Fruit fly (Drosophila melanogaster): ENCODE measurements around the gene CG32219.

DNA sequence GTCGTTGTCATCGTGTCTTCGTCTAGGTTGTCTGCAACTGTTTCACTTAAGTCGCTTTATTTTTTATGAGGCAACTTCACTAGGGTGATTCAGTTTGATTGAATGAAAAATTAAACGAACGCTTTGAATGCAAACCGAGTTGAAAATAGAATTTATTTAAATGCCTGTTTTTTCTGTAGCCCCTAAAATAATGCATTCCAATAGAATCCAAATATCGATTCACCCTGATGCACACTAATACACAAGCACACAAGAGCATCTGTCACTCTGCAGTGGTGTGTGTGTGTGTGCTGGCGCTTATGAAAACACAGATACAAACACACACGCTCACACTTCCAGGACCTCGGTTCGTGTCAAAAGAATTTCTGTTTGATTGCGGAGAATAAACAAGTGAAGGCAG, 10.9 kb upstream of the CG32219 start:
- TF ChIP-seq dmrt93B (GFP tag; optimal IDR thresholded peaks at IDR 0.05) (no peak), pan (optimal IDR thresholded peaks at IDR 0.05) (no peak), Hnf4 (GFP tag; optimal IDR thresholded peaks at IDR 0.05) (no peak), HLH106 (tag; optimal IDR thresholded peaks at IDR 0.05) (no peak), psq (GFP tag; optimal IDR thresholded peaks at IDR 0.05) (no peak), brk (GFP tag; optimal IDR thresholded peaks at IDR 0.05) (no peak), br (GFP tag; optimal IDR thresholded peaks at IDR 0.05) (no peak), h (GFP tag; optimal IDR thresholded peaks at IDR 0.05) (no peak), Abd-B (GFP tag; optimal IDR thresholded peaks at IDR 0.05) (no peak), rgr (GFP tag; optimal IDR thresholded peaks at IDR 0.05) (peak; percentile 7), OdsH (GFP tag; optimal IDR thresholded peaks at IDR 0.05) (no peak), usp (GFP tag; optimal IDR thresholded peaks at IDR 0.05) (no peak), tai (GFP tag; optimal IDR thresholded peaks at IDR 0.05) (no peak)

Measured in whole organism, wandering third instar larva.